Worm (Caenorhabditis elegans) whole organism, young adult: ENCODE measurements around the gene T01C1.4.

ENCODE experiments used
- B0019.2 ChIP-seq: fragments of 200-800 bp; sonication (Bioruptor generic); conservative IDR thresholded peaks from 2 replicates; pipeline ENCODE4 v1.3.6; 2022; ENCODE audit warnings: missing genetic modification reagents, missing genetic modification characterization, missing compliant biosample characterization
- B0261.1 ChIP-seq: sonication (generic microtip); optimal IDR thresholded peaks from 2 replicates; lab custom pipeline; 2016; ENCODE audit warnings: mild to moderate bottlenecking, missing genetic modification characterization, moderate library complexity, missing compliant biosample characterization
- C06A6.2 ChIP-seq: fragments of 200-800 bp; sonication (Bioruptor generic); conservative IDR thresholded peaks from 2 replicates; pipeline ENCODE4 v1.3.6; 2022; ENCODE audit warnings: missing genetic modification characterization, missing compliant biosample characterization
- F10E7.11 ChIP-seq: sonication (generic microtip); optimal IDR thresholded peaks from 2 replicates; lab custom pipeline; 2017; ENCODE audit warnings: mild to moderate bottlenecking, missing genetic modification characterization, moderate library complexity, missing compliant biosample characterization
- F23B12.7 ChIP-seq: sonication (generic microtip); optimal IDR thresholded peaks from 2 replicates; lab custom pipeline; 2017; ENCODE audit warnings: missing genetic modification characterization, mild to moderate bottlenecking, missing compliant biosample characterization, antibody characterized with exemption, moderate library complexity; ENCODE audit not compliant: insufficient read depth
- F37B4.10 ChIP-seq: fragments of 200-800 bp; sonication (Bioruptor generic); IDR thresholded peaks from 2 replicates; pipeline ENCODE4 v1.3.6; 2022; ENCODE audit warnings: missing genetic modification characterization, missing compliant biosample characterization
- F49E8.2 ChIP-seq: sonication (generic microtip); optimal IDR thresholded peaks from 3 replicates; lab custom pipeline; 2017; ENCODE audit warnings: missing genetic modification characterization, mild to moderate bottlenecking, missing compliant biosample characterization, antibody characterized with exemption, moderate library complexity; ENCODE audit not compliant: insufficient read depth
- T07F8.4 ChIP-seq: sonication (generic microtip); optimal IDR thresholded peaks from 2 replicates; lab custom pipeline; 2016; ENCODE audit warnings: mild to moderate bottlenecking, missing genetic modification characterization, moderate library complexity, missing compliant biosample characterization
- T26A5.8 ChIP-seq: sonication (generic microtip); optimal IDR thresholded peaks from 2 replicates; lab custom pipeline; 2016; ENCODE audit warnings: missing genetic modification characterization, missing compliant biosample characterization
- ama-1 ChIP-seq, 3 experiments: fragments of 150-350 bp in 1 of 3; sonication (generic microtip) in 2 of 3; optimal IDR thresholded peaks; 2 replicates each; lab custom pipeline; 2014 to 2018; ENCODE audit warnings: missing biosample characterization in 2 of 3, missing genetic modification characterization in 2 of 3, missing genetic modification reagents in 2 of 3
- attf-5 ChIP-seq: fragments of 200-800 bp; sonication (Bioruptor generic); optimal IDR thresholded peaks from 2 replicates; lab custom pipeline; 2018; ENCODE audit warnings: mild to moderate bottlenecking, missing genetic modification characterization, missing compliant biosample characterization
- cebp-1 ChIP-seq, 2 experiments: fragments of 200-800 bp in 1 of 2; sonication (Bioruptor generic) in 1 of 2; sonication (generic microtip) in 1 of 2; IDR thresholded peaks in 1 of 2; optimal IDR thresholded peaks in 1 of 2; 2 replicates each; pipeline versions ENCODE4 v1.3.6 to Lab custom; 2017 to 2022; ENCODE audit warnings: missing compliant biosample characterization in 2 of 2, missing genetic modification characterization in 2 of 2, mild to moderate bottlenecking in 1 of 2, missing genetic modification reagents in 1 of 2, moderate library complexity in 1 of 2
- ceh-27 ChIP-seq: fragments of 200-800 bp; sonication (Bioruptor generic); optimal IDR thresholded peaks from 2 replicates; lab custom pipeline; 2018; ENCODE audit warnings: mild to moderate bottlenecking, missing genetic modification characterization, moderate library complexity, missing compliant biosample characterization
- ceh-40 ChIP-seq: fragments of 200-800 bp; sonication (Bioruptor generic); IDR thresholded peaks from 2 replicates; pipeline ENCODE4 v1.3.6; 2022; ENCODE audit warnings: missing genetic modification characterization, missing compliant biosample characterization
- ceh-58 ChIP-seq: fragments of 200-800 bp; sonication (Bioruptor generic); IDR thresholded peaks from 2 replicates; pipeline ENCODE4 v1.3.6; 2022; ENCODE audit warnings: missing genetic modification characterization, missing compliant biosample characterization
- ceh-79 ChIP-seq: sonication (generic microtip); optimal IDR thresholded peaks from 2 replicates; lab custom pipeline; 2017; ENCODE audit warnings: mild to moderate bottlenecking, missing genetic modification characterization, missing compliant biosample characterization
- dox-1 ChIP-seq: fragments of 200-800 bp; sonication (Bioruptor generic); IDR thresholded peaks from 2 replicates; pipeline ENCODE4 v1.3.6; 2022; ENCODE audit warnings: missing genetic modification reagents, missing genetic modification characterization, missing compliant biosample characterization
- dpl-1 ChIP-seq: fragments of 150-350 bp; optimal IDR thresholded peaks from 2 replicates; lab custom pipeline; 2014; ENCODE audit warnings: missing biosample characterization, missing genetic modification reagents, missing genetic modification characterization
- egl-18 ChIP-seq: fragments of 200-800 bp; sonication (Bioruptor generic); IDR thresholded peaks from 2 replicates; pipeline ENCODE4 v1.3.6; 2022; ENCODE audit warnings: missing genetic modification reagents, missing genetic modification characterization, missing compliant biosample characterization
- fkh-3 ChIP-seq: sonication (generic microtip); optimal IDR thresholded peaks from 2 replicates; lab custom pipeline; 2016; ENCODE audit warnings: mild to moderate bottlenecking, missing genetic modification characterization, missing compliant biosample characterization
- hrde-1 ChIP-seq: sonication (generic microtip); optimal IDR thresholded peaks from 2 replicates; lab custom pipeline; 2016; ENCODE audit warnings: missing genetic modification characterization, mild to moderate bottlenecking, missing compliant biosample characterization, moderate library complexity, missing genotype, missing genetic modification reagents, borderline replicate concordance
- lag-1 ChIP-seq: fragments of 200-800 bp; sonication (Bioruptor generic); IDR thresholded peaks from 2 replicates; pipeline ENCODE4 v1.3.6; 2022; ENCODE audit warnings: missing genetic modification reagents, missing genetic modification characterization, missing compliant biosample characterization
- lin-35 ChIP-seq, 3 experiments: fragments of 150-350 bp in 2 of 3; sonication (generic microtip) in 1 of 3; optimal IDR thresholded peaks; 2 replicates each; lab custom pipeline; 2014 to 2018; ENCODE audit warnings: missing biosample characterization in 3 of 3, missing genetic modification characterization in 3 of 3, missing genetic modification reagents in 3 of 3
- lin-40 ChIP-seq: sonication (generic microtip); optimal IDR thresholded peaks from 2 replicates; lab custom pipeline; 2016; ENCODE audit warnings: missing genetic modification characterization, mild to moderate bottlenecking, missing compliant biosample characterization, missing genotype, missing genetic modification reagents
- madf-6 ChIP-seq: fragments of 200-800 bp; sonication (Bioruptor generic); IDR thresholded peaks from 2 replicates; pipeline ENCODE4 v1.3.6; 2022; ENCODE audit warnings: missing genetic modification reagents, missing genetic modification characterization, missing compliant biosample characterization
- mcd-1 ChIP-seq: fragments of 200-800 bp; sonication (Bioruptor generic); IDR thresholded peaks from 2 replicates; pipeline ENCODE4 v1.3.6; 2022; ENCODE audit warnings: missing genetic modification reagents, missing genetic modification characterization, missing compliant biosample characterization
- nfya-1 ChIP-seq: sonication (generic microtip); optimal IDR thresholded peaks from 2 replicates; lab custom pipeline; 2017; ENCODE audit warnings: antibody characterized with exemption, missing compliant biosample characterization, missing genetic modification characterization, borderline replicate concordance; ENCODE audit not compliant: insufficient read depth
- nfyb-1 ChIP-seq: fragments of 200-800 bp; sonication (Bioruptor generic); IDR thresholded peaks from 2 replicates; pipeline ENCODE4 v1.3.6; 2022; ENCODE audit warnings: missing genetic modification reagents, missing genetic modification characterization, missing compliant biosample characterization
- nhr-179 ChIP-seq: sonication (generic microtip); optimal IDR thresholded peaks from 2 replicates; lab custom pipeline; 2016; ENCODE audit warnings: mild to moderate bottlenecking, missing genetic modification characterization, missing compliant biosample characterization
- nhr-80 ChIP-seq: sonication (generic microtip); optimal IDR thresholded peaks from 2 replicates; lab custom pipeline; 2016; ENCODE audit warnings: missing genetic modification characterization, missing compliant biosample characterization
- nhr-90 ChIP-seq: sonication (generic microtip); optimal IDR thresholded peaks from 2 replicates; lab custom pipeline; 2016; ENCODE audit warnings: missing genotype, mild to moderate bottlenecking, missing genetic modification characterization, missing compliant biosample characterization
- snpc-4 ChIP-seq, 5 experiments: fragments of 150-350 bp in 1 of 5; sonication (generic microtip) in 4 of 5; optimal IDR thresholded peaks; 2 replicates each; lab custom pipeline; 2014 to 2018; ENCODE audit warnings: missing genetic modification characterization in 5 of 5, missing biosample characterization in 3 of 5, antibody characterized with exemption in 2 of 5, mild to moderate bottlenecking in 2 of 5, missing compliant biosample characterization in 2 of 5, missing genotype in 2 of 5, moderate library complexity in 2 of 5, missing genetic modification reagents in 1 of 5
- somi-1 ChIP-seq: fragments of 200-800 bp; sonication (Bioruptor generic); optimal IDR thresholded peaks from 2 replicates; lab custom pipeline; 2018; ENCODE audit warnings: mild to moderate bottlenecking, missing genetic modification characterization, missing compliant biosample characterization
- tbp1 ChIP-seq: fragments of 200-800 bp; sonication (Bioruptor generic); optimal IDR thresholded peaks from 2 replicates; lab custom pipeline; 2018; ENCODE audit warnings: mild to moderate bottlenecking, missing genetic modification characterization, missing compliant biosample characterization
- tbx-9 ChIP-seq: sonication (generic microtip); optimal IDR thresholded peaks from 2 replicates; lab custom pipeline; 2016; ENCODE audit warnings: borderline replicate concordance, missing genetic modification characterization, inconsistent platforms, missing compliant biosample characterization
- tlf-1 ChIP-seq: fragments of 200-800 bp; sonication (Bioruptor generic); optimal IDR thresholded peaks from 2 replicates; lab custom pipeline; 2018; ENCODE audit warnings: mild to moderate bottlenecking, missing genetic modification characterization, missing compliant biosample characterization
- unc-62 ChIP-seq: fragments of 150-350 bp; optimal IDR thresholded peaks from 2 replicates; lab custom pipeline; 2014; ENCODE audit warnings: missing biosample characterization, missing genetic modification reagents, missing genetic modification characterization
- ztf-18 ChIP-seq: sonication (generic microtip); optimal IDR thresholded peaks from 2 replicates; lab custom pipeline; 2016; ENCODE audit warnings: missing genotype, mild to moderate bottlenecking, missing genetic modification characterization, missing compliant biosample characterization
- ztf-26 ChIP-seq: sonication (generic microtip); optimal IDR thresholded peaks from 2 replicates; lab custom pipeline; 2017; ENCODE audit warnings: missing genetic modification characterization, missing compliant biosample characterization

T01C1.4 gene

DNA sequence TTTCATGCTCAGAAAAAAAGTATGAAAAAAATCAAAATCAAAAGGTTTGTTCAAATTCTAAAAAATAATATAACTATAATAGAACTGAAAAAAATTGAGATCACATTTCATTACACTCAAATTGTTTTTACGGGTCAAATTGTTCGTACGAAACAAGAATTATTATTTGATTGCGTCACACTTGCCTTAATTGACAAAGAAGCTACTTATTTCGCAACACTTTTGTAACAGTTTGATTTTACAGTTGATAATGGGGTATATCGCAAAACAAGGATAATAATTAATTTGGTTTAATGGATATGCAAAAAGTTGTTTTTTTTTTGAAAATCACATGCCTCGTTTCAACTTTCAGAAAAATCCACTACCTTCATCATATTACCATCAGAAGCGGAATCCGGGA is 24.9 kb downstream of the T01C1.4 start:
- TF ChIP-seq cebp-1 (GFP tag; IDR thresholded peaks at IDR 0.05; lab: Robert Waterston, UW) (no peak), cebp-1 (tag; optimal IDR thresholded peaks at IDR 0.05; lab: Kevin White, UChicago) (peak; percentile 72), egl-18 (GFP tag; lab: Robert Waterston, UW) (no peak)
- TF ChIP-seq, all 124 proteins: peak for 1

DNA sequence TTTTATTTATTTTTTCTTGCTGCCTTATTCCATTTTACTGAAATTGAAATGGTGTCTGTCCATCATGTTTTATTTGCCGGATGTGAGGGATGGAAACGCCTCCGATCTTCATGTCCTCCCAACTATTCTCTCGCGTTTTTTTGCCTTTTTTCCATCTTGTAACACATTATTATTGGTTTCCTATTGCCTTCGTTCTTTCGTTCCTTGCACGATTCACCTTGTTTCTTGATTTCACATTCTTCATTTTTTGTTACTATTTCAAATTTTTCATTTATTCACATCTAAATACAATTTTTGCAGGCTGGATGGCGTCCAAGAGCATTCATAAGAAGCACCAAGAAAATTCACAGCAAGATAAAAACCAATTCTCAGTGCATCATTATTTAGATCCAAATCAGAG is 25.3 kb downstream of the T01C1.4 start, which contains the start of gene yap-1:
Gene yap-1, plus strand, starts transcription at position 301 of the 400 bp plus-strand sequence.
- TF ChIP-seq F23B12.7 (tag; lab: Kevin White, UChicago) = no peak
- TF ChIP-seq lag-1 (GFP tag; lab: Robert Waterston, UW) = no peak
- TF ChIP-seq nhr-90 (tag; lab: Kevin White, UChicago) = no peak
- TF ChIP-seq egl-18 (GFP tag; lab: Robert Waterston, UW) = no peak
- TF ChIP-seq C06A6.2 = no peak
- no peak for TF ChIP-seq nfyb-1 (GFP tag; lab: Robert Waterston, UW)
- TF ChIP-seq, all 124 proteins: peak for 0

ce11 chrX:10691232-10691631 is 25.7 kb downstream of the T01C1.4 start:
- no peak for TF ChIP-seq attf-5 (GFP tag; lab: Kevin White, UChicago)
- 0 out of 2 replicates have a peak, but pooled peaks have one; percentile 29 for TF ChIP-seq dox-1 (GFP tag; lab: Robert Waterston, UW)

- TF ChIP-seq ztf-26 (tag; lab: Kevin White, UChicago) (peak; percentile 15), somi-1 (peak; percentile 27), F10E7.11 (tag; lab: Kevin White, UChicago) (no peak), lin-40 (tag; lab: Kevin White, UChicago) (peak; percentile 62), lin-35 (GFP tag; optimal IDR thresholded peaks at IDR 0.05; lab: Kevin White, UChicago) (no peak)
These were observed 27.2 kb downstream of the T01C1.4 start for ce11 chrX:10689729-10690128.

- no peak for TF ChIP-seq nhr-80 (tag; lab: Kevin White, UChicago)
- TF ChIP-seq unc-62 (GFP tag; lab: Kevin White, UChicago) = no peak
- TF ChIP-seq T26A5.8 (tag; lab: Kevin White, UChicago) = no peak
- no peak for TF ChIP-seq snpc-4 (GFP tag; optimal IDR thresholded peaks at IDR 0.05; lab: Kevin White, UChicago)
- no peak for TF ChIP-seq snpc-4 (tag; optimal IDR thresholded peaks at IDR 0.05; lab: Kevin White, UChicago)
- TF ChIP-seq ceh-79 (tag; lab: Kevin White, UChicago) = no peak
- TF ChIP-seq tbx-9 (tag; lab: Kevin White, UChicago) = no peak
- TF ChIP-seq somi-1 = peak; percentile 64
- peak; percentile 16 for TF ChIP-seq lin-40 (tag; lab: Kevin White, UChicago)
- TF ChIP-seq F37B4.10 = no peak
- TF ChIP-seq nfya-1 (tag; lab: Kevin White, UChicago) = no peak
- no peak for TF ChIP-seq T07F8.4
- no peak for TF ChIP-seq dpl-1 (GFP tag; lab: Kevin White, UChicago)
- TF ChIP-seq mcd-1 (GFP tag; lab: Robert Waterston, UW) = no peak
- TF ChIP-seq tlf-1 (GFP tag; lab: Kevin White, UChicago) = no peak
- peak; percentile 7 for TF ChIP-seq tbp1 (GFP tag; lab: Kevin White, UChicago)
- no peak for TF ChIP-seq nfyb-1 (GFP tag; lab: Robert Waterston, UW)
- TF ChIP-seq ztf-18 (tag; lab: Kevin White, UChicago) = no peak
- no peak for TF ChIP-seq F49E8.2 (tag; lab: Kevin White, UChicago)
- TF ChIP-seq B0019.2 (GFP tag; lab: Robert Waterston, UW) = no peak
- no peak for TF ChIP-seq ceh-58 (GFP tag; lab: Robert Waterston, UW)
- TF ChIP-seq ceh-40 (GFP tag; lab: Robert Waterston, UW) = no peak
- TF ChIP-seq cebp-1 (GFP tag; IDR thresholded peaks at IDR 0.05; lab: Robert Waterston, UW) = no peak
- peak; percentile 21 for TF ChIP-seq cebp-1 (tag; optimal IDR thresholded peaks at IDR 0.05; lab: Kevin White, UChicago)
- no peak for TF ChIP-seq ceh-27 (GFP tag; lab: Kevin White, UChicago)
- TF ChIP-seq hrde-1 = no peak
- no peak for TF ChIP-seq nhr-179
- no peak for TF ChIP-seq madf-6 (GFP tag; lab: Robert Waterston, UW)
- no peak for TF ChIP-seq B0261.1 (tag; lab: Kevin White, UChicago)
- no peak for TF ChIP-seq fkh-3 (tag; lab: Kevin White, UChicago)
- peak; percentile 80 for TF ChIP-seq ama-1 (optimal IDR thresholded peaks at IDR 0.05; lab: Kevin White, UChicago)
- no peak for TF ChIP-seq ama-1 (GFP tag; optimal IDR thresholded peaks at IDR 0.05; lab: Kevin White, UChicago)
These were observed 28.6 kb downstream of the T01C1.4 start for ce11 chrX:10688311-10688710.
